Fruit fly (Drosophila melanogaster) whole organism, embryonic: ENCODE results near the gene TfIIA-S.

Experiments used
- Atf6 ChIP-seq: fragments of 200-800 bp; sonication (Bioruptor generic); IDR thresholded peaks from 2 replicates; pipeline ENCODE4 v1.3.6; 2022; ENCODE audit warnings: missing biosample characterization, missing genetic modification characterization
- Awh ChIP-seq: fragments of 200-800 bp; sonication (Bioruptor generic); IDR thresholded peaks from 2 replicates; pipeline ENCODE4, ENCODE4 v1.3.6; 2022; ENCODE audit warnings: missing biosample characterization, missing genetic modification characterization
- B-H1 ChIP-seq: fragments of 200-800 bp; sonication (Bioruptor generic); IDR thresholded peaks from 3 replicates; pipeline ENCODE4 v1.3.6; 2022; ENCODE audit warnings: missing biosample characterization, missing genetic modification characterization
- B-H2 ChIP-seq: fragments of 200-800 bp; sonication (Bioruptor generic); optimal IDR thresholded peaks from 2 replicates; lab custom pipeline; 2018; ENCODE audit warnings: missing biosample characterization, mild to moderate bottlenecking, missing genetic modification characterization
- CG10267 ChIP-seq: fragments of 200-800 bp; sonication (Bioruptor generic); optimal IDR thresholded peaks from 2 replicates; lab custom pipeline; 2018; ENCODE audit warnings: missing biosample characterization, mild to moderate bottlenecking, missing genetic modification characterization, moderate library complexity
- CG10321 ChIP-seq: fragments of 200-800 bp; sonication (Bioruptor generic); IDR thresholded peaks from 2 replicates; pipeline ENCODE4 v1.3.6; 2022; ENCODE audit warnings: missing biosample characterization, missing genetic modification characterization
- CG10462 ChIP-seq: fragments of 200-800 bp; sonication (Bioruptor generic); optimal IDR thresholded peaks from 2 replicates; lab custom pipeline; 2016; ENCODE audit warnings: missing biosample characterization, missing genetic modification characterization
- CG10543 ChIP-seq: fragments of 200-800 bp; sonication (Bioruptor generic); optimal IDR thresholded peaks from 3 replicates; lab custom pipeline; 2017; ENCODE audit warnings: missing biosample characterization, mild to moderate bottlenecking, missing genetic modification characterization, moderate library complexity
- CG11085 ChIP-seq: fragments of 200-800 bp; sonication (Bioruptor generic); IDR thresholded peaks from 2 replicates; pipeline ENCODE4 v1.3.6; 2022; ENCODE audit warnings: missing biosample characterization, missing genetic modification characterization
- CG11093 ChIP-seq: fragments of 200-800 bp; sonication (Bioruptor generic); IDR thresholded peaks from 3 replicates; pipeline ENCODE4 v1.3.6; 2022; ENCODE audit warnings: missing biosample characterization, missing genetic modification characterization
- CG12219 ChIP-seq: fragments of 200-800 bp; sonication (Bioruptor generic); optimal IDR thresholded peaks from 3 replicates; lab custom pipeline; 2018; ENCODE audit warnings: missing biosample characterization, mild to moderate bottlenecking, missing genetic modification characterization
- CG14667 ChIP-seq: fragments of 200-800 bp; sonication (Bioruptor generic); IDR thresholded peaks from 2 replicates; pipeline ENCODE4 v1.3.6; 2022; ENCODE audit warnings: missing biosample characterization, missing genetic modification characterization
- CG15514 ChIP-seq: fragments of 200-800 bp; sonication (Bioruptor generic); optimal IDR thresholded peaks from 3 replicates; lab custom pipeline; 2017; ENCODE audit warnings: missing biosample characterization, missing genetic modification characterization, mild to moderate bottlenecking, moderate library complexity, missing genetic modification reagents
- CG18262 ChIP-seq: fragments of 200-800 bp; optimal IDR thresholded peaks from 3 replicates; lab custom pipeline; 2019; ENCODE audit warnings: missing biosample characterization, mild to moderate bottlenecking, missing genetic modification characterization, moderate library complexity
- CG2875 ChIP-seq: fragments of 200-800 bp; sonication (Bioruptor generic); optimal IDR thresholded peaks from 2 replicates; lab custom pipeline; 2017; ENCODE audit warnings: missing biosample characterization, mild to moderate bottlenecking, missing genetic modification characterization, missing genetic modification reagents
- CG31365 ChIP-seq: fragments of 200-800 bp; sonication (Bioruptor generic); optimal IDR thresholded peaks from 2 replicates; lab custom pipeline; 2018; ENCODE audit warnings: missing biosample characterization, mild to moderate bottlenecking, missing genetic modification characterization
- CG3281 ChIP-seq: fragments of 200-800 bp; sonication (Bioruptor generic); optimal IDR thresholded peaks from 3 replicates; lab custom pipeline; 2017; ENCODE audit warnings: missing biosample characterization, mild to moderate bottlenecking, missing genetic modification characterization
- CG33557 ChIP-seq: fragments of 200-800 bp; sonication (Bioruptor generic); optimal IDR thresholded peaks from 2 replicates; lab custom pipeline; 2019; ENCODE audit warnings: missing biosample characterization, mild to moderate bottlenecking, missing genetic modification characterization, moderate library complexity
- CG3726 ChIP-seq: fragments of 200-800 bp; sonication (Bioruptor generic); IDR thresholded peaks from 3 replicates; pipeline ENCODE4, ENCODE4 v1.3.6; 2022; ENCODE audit warnings: missing biosample characterization, missing genetic modification characterization
- CG4730 ChIP-seq: fragments of 200-800 bp; sonication (Bioruptor generic); IDR thresholded peaks from 2 replicates; pipeline ENCODE4 v1.3.6; 2022; ENCODE audit warnings: missing biosample characterization, missing genetic modification characterization
- CG4820 ChIP-seq: fragments of 200-800 bp; sonication (Bioruptor generic); optimal IDR thresholded peaks from 3 replicates; lab custom pipeline; 2016; ENCODE audit warnings: missing biosample characterization, missing genetic modification characterization
- CG8089 ChIP-seq: fragments of 200-800 bp; sonication (Bioruptor generic); optimal IDR thresholded peaks from 3 replicates; lab custom pipeline; 2016; ENCODE audit warnings: missing biosample characterization, missing genetic modification characterization
- CrebB ChIP-seq: fragments of 200-800 bp; sonication (Bioruptor generic); optimal IDR thresholded peaks from 3 replicates; lab custom pipeline; 2018; ENCODE audit warnings: missing biosample characterization, mild to moderate bottlenecking, missing genetic modification characterization
- D19A ChIP-seq: fragments of 200-800 bp; optimal IDR thresholded peaks from 3 replicates; lab custom pipeline; 2019; ENCODE audit warnings: missing biosample characterization, mild to moderate bottlenecking, missing genetic modification characterization, moderate library complexity
- Deaf1 ChIP-seq: fragments of 200-800 bp; optimal IDR thresholded peaks from 3 replicates; lab custom pipeline; 2019; ENCODE audit warnings: missing biosample characterization, mild to moderate bottlenecking, missing genetic modification characterization, moderate library complexity
- Lpt ChIP-seq: fragments of >200 bp; optimal IDR thresholded peaks from 2 replicates; lab custom pipeline; 2018; ENCODE audit warnings: missing biosample characterization, missing genetic modification characterization
- MBD-R2 ChIP-seq: fragments of 200-800 bp; sonication (Bioruptor generic); IDR thresholded peaks from 2 replicates; pipeline ENCODE4 v1.3.6; 2022; ENCODE audit warnings: missing biosample characterization, missing genetic modification characterization
- NFAT ChIP-seq: fragments of 200-800 bp; sonication (Bioruptor generic); IDR thresholded peaks from 2 replicates; pipeline ENCODE4 v1.3.6; 2022; ENCODE audit warnings: missing biosample characterization, missing genetic modification characterization
- Oaz ChIP-seq: fragments of 200-800 bp; sonication (Bioruptor generic); IDR thresholded peaks from 2 replicates; pipeline ENCODE4 v1.3.6; 2022; ENCODE audit warnings: missing biosample characterization, missing genetic modification characterization
- Six4 ChIP-seq: fragments of 200-800 bp; sonication (Bioruptor generic); optimal IDR thresholded peaks from 2 replicates; lab custom pipeline; 2016; ENCODE audit warnings: missing biosample characterization, missing genetic modification characterization
- Tbp ChIP-seq: fragments of >200 bp; optimal IDR thresholded peaks from 2 replicates; lab custom pipeline; 2018; ENCODE audit warnings: missing biosample characterization, missing genetic modification characterization
- al ChIP-seq: fragments of 200-800 bp; sonication (Bioruptor generic); IDR thresholded peaks from 2 replicates; pipeline ENCODE4 v1.3.6; 2022; ENCODE audit warnings: missing biosample characterization, missing genetic modification characterization
- aop ChIP-seq: fragments of 200-800 bp; sonication (Bioruptor generic); IDR thresholded peaks from 2 replicates; pipeline ENCODE4 v1.3.6; 2022; ENCODE audit warnings: missing biosample characterization, missing genetic modification characterization
- en ChIP-seq: fragments of 200-800 bp; sonication (Bioruptor generic); optimal IDR thresholded peaks from 2 replicates; lab custom pipeline; 2016; ENCODE audit warnings: missing biosample characterization, missing genetic modification characterization
- eve ChIP-seq, 2 experiments: fragments of >200 bp; optimal IDR thresholded peaks; 2 replicates each; lab custom pipeline; 2017; ENCODE audit warnings: missing biosample characterization in 2 of 2, missing genetic modification characterization in 2 of 2
- fd64A ChIP-seq: fragments of 200-800 bp; sonication (Bioruptor generic); optimal IDR thresholded peaks from 3 replicates; lab custom pipeline; 2018; ENCODE audit warnings: missing biosample characterization, mild to moderate bottlenecking, missing genetic modification characterization
- fd96Cb ChIP-seq: fragments of 200-800 bp; sonication (Bioruptor generic); optimal IDR thresholded peaks from 2 replicates; lab custom pipeline; 2018; ENCODE audit warnings: missing biosample characterization, mild to moderate bottlenecking, missing genetic modification characterization, moderate library complexity
- gfzf ChIP-seq: fragments of 200-800 bp; sonication (Bioruptor generic); optimal IDR thresholded peaks from 2 replicates; lab custom pipeline; 2016; ENCODE audit warnings: missing biosample characterization, mild to moderate bottlenecking, missing genetic modification characterization, moderate library complexity
- grn ChIP-seq: fragments of 200-800 bp; sonication (Bioruptor generic); optimal IDR thresholded peaks from 3 replicates; lab custom pipeline; 2017; ENCODE audit warnings: missing biosample characterization, missing genetic modification characterization
- ham ChIP-seq: fragments of 200-800 bp; sonication (Bioruptor generic); IDR thresholded peaks from 2 replicates; pipeline ENCODE4 v1.3.6; 2022; ENCODE audit warnings: missing biosample characterization, missing genetic modification characterization
- hb ChIP-seq: fragments of 200-800 bp; sonication (Bioruptor generic); IDR thresholded peaks from 3 replicates; pipeline ENCODE4 v1.3.6; 2022; ENCODE audit warnings: missing biosample characterization, missing genetic modification characterization; ENCODE audit not compliant: partially characterized antibody
- ind ChIP-seq: fragments of 200-800 bp; sonication (Bioruptor generic); optimal IDR thresholded peaks from 3 replicates; lab custom pipeline; 2016; ENCODE audit warnings: missing biosample characterization, missing genetic modification characterization
- jigr1 ChIP-seq: fragments of 200-800 bp; sonication (Bioruptor generic); IDR thresholded peaks from 3 replicates; pipeline ENCODE4 v1.3.6; 2022; ENCODE audit warnings: missing biosample characterization, missing genetic modification characterization
- maf-S ChIP-seq: fragments of 200-800 bp; sonication (Bioruptor generic); optimal IDR thresholded peaks from 2 replicates; lab custom pipeline; 2016; ENCODE audit warnings: missing biosample characterization, missing genetic modification characterization
- mam ChIP-seq: fragments of 200-800 bp; sonication (Bioruptor generic); optimal IDR thresholded peaks from 3 replicates; lab custom pipeline; 2016; ENCODE audit warnings: missing biosample characterization, missing genetic modification characterization
- repo ChIP-seq: fragments of 200-800 bp; sonication (Bioruptor generic); optimal IDR thresholded peaks from 2 replicates; lab custom pipeline; 2016; ENCODE audit warnings: missing biosample characterization, missing genetic modification characterization
- rib ChIP-seq: fragments of 200-800 bp; sonication (Bioruptor generic); IDR thresholded peaks from 2 replicates; pipeline ENCODE4 v1.3.6; 2022; ENCODE audit warnings: missing biosample characterization, missing genetic modification characterization
- slp2 ChIP-seq: fragments of 200-800 bp; sonication (Bioruptor generic); optimal IDR thresholded peaks from 2 replicates; lab custom pipeline; 2016; ENCODE audit warnings: missing biosample characterization, missing genetic modification characterization
- tap ChIP-seq: fragments of 200-800 bp; optimal IDR thresholded peaks from 3 replicates; lab custom pipeline; 2019; ENCODE audit warnings: missing biosample characterization, mild to moderate bottlenecking, missing genetic modification characterization, moderate library complexity
- tin ChIP-seq: fragments of 200-800 bp; sonication (Bioruptor generic); optimal IDR thresholded peaks from 3 replicates; lab custom pipeline; 2016; ENCODE audit warnings: missing biosample characterization, missing genetic modification characterization
- yki ChIP-seq: fragments of >200 bp; optimal IDR thresholded peaks from 3 replicates; lab custom pipeline; 2018
- zfh1 ChIP-seq: fragments of 200-800 bp; sonication (Bioruptor generic); IDR thresholded peaks from 3 replicates; pipeline ENCODE4 v1.3.6; 2022; ENCODE audit warnings: missing biosample characterization, missing genetic modification characterization

Gene TfIIA-S

DNA sequence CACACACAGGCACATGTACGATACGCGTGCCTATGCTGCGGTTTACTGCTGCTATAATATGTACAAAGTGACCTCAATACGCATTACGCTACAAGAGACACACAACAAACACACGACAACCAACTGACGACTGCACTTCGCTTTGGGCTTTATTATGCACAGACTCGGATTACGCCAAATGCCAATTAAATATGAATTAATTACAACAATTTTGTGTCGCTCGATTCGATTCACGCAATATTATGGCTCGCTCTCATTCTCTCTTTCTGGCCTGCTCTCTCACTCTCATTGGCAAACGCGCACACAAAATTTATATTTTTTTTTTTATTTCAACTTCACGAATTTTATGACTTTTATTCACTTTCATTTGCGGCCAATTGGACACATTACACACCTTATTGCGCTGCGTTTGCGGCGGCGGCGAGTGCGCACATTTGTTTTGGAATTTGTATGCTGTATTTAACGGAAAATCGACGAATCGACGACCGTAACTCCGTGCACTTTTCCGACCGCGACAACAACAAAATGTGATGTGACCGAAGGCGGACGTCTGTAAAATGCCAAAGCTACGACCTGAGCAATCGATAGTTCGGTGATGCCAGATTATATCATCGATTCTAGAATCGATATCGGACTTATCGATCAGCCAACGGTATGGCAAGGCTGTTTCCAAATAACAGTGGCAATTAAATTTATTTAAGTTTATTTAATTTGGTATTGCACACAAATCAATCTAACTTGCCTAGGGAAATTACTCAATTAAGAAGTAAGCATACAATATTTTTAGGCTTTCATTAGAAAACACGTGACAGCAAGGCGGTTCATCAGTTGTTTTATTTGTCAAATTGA is 31.9 kb upstream of the TfIIA-S start, which contains the start of the genes sba and CG31141 (continued):
- TF ChIP-seq jigr1 (GFP tag; lab: Robert Waterston, UW) (no peak), Lpt (no peak), tin (GFP tag; lab: Kevin White, UChicago) (peak; percentile 18), repo (GFP tag; lab: Kevin White, UChicago) (peak; percentile 21), CrebB (tag; lab: Kevin White, UChicago) (peak; percentile 52), D19A (tag; lab: Kevin White, UChicago) (no peak), CG33557 (no peak), rib (GFP tag; lab: Robert Waterston, UW) (no peak), CG31365 (no peak), CG11093 (no peak), hb (peak; percentile 88), CG4820 (GFP tag; lab: Kevin White, UChicago) (no peak), B-H1 (GFP tag; lab: Robert Waterston, UW) (no peak), yki (lab: Kevin White, UChicago) (no peak), CG10321 (GFP tag; lab: Robert Waterston, UW) (no peak), CG14667 (GFP tag; lab: Robert Waterston, UW) (no peak), CG8089 (no peak), Oaz (GFP tag; lab: Robert Waterston, UW) (no peak), zfh1 (GFP tag; lab: Robert Waterston, UW) (no peak), Atf6 (no peak), CG3281 (no peak), Six4 (no peak), NFAT (GFP tag; lab: Robert Waterston, UW) (0 out of 2 replicates have a peak, but pooled peaks have one; percentile 20), fd64A (no peak), slp2 (GFP tag; lab: Kevin White, UChicago) (no peak), CG11085 (no peak), fd96Cb (no peak), aop (GFP tag; lab: Robert Waterston, UW) (no peak), eve (GFP tag; optimal IDR thresholded peaks at IDR 0.05; lab: Kevin White, UChicago) (no peak), en (no peak), CG15514 (GFP tag; lab: Kevin White, UChicago) (peak; percentile 71), Deaf1 (peak; percentile 72), CG10462 (GFP tag; lab: Kevin White, UChicago) (peak; percentile 70), Awh (no peak), ind (GFP tag; lab: Kevin White, UChicago) (no peak), tap (tag; lab: Kevin White, UChicago) (peak; percentile 16), Tbp (GFP tag; lab: Kevin White, UChicago) (no peak), al (GFP tag; lab: Robert Waterston, UW) (no peak), B-H2 (peak; percentile 59), grn (GFP tag; lab: Kevin White, UChicago) (no peak), CG3726 (GFP tag; lab: Robert Waterston, UW) (no peak), gfzf (GFP tag; lab: Kevin White, UChicago) (peak; percentile 88), CG18262 (tag; lab: Kevin White, UChicago) (peak; percentile 6), CG10267 (tag; lab: Kevin White, UChicago) (peak; percentile 15), MBD-R2 (GFP tag; lab: Robert Waterston, UW) (peak; percentile 57), CG4730 (no peak), CG2875 (GFP tag; lab: Kevin White, UChicago) (no peak), ham (GFP tag; lab: Robert Waterston, UW) (no peak), CG10543 (no peak), maf-S (GFP tag; lab: Kevin White, UChicago) (no peak), mam (GFP tag; lab: Kevin White, UChicago) (peak; percentile 9), CG12219 (GFP tag; lab: Kevin White, UChicago) (no peak)
